Fruit fly (Drosophila melanogaster): ENCODE measurements around the gene CG11357.

The CG11357 gene

DNA sequence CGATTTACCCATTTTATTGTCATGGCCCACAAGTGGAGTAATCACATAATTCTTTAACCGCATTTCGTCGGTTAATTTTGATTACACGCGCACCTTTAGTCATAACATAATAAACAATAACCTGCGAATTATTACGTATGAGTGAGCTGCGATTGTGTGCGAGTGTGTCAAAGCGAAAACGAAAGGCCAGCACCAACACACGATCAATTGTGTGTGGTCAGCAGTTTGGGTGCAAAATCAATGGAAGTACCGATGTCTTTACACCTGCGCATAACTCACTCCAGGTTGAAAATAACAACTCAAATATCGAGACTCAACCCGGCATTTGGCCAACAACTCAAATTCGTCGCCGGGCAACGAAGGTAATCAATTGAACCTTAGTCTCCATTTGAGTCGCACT lies 7.4 kb upstream of the CG11357 start:
- no peak for TF ChIP-seq noc (tag; optimal IDR thresholded peaks at IDR 0.05)

DNA sequence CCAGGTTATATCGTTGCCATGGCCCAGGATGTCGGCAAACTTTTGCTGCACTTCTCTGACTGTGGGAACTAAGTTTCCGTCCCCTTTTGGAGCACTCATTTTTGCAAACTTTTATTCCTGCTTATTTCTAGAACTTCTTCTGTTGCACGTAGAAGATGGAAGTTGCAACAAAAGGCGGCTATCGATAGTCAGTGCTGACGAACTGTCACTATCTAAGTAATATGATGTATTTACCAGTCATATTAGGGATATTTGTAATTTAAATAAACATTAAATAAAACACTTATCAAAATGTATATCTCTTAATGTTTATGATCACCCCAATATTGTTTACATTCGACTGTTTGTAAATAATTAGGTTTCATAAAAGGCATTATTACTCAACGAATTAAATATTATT lies 781 bp upstream of the CG11357 start, which contains the start of gene CG32243:
Gene CG32243, minus strand, starts transcription at position 175 of the 400 bp plus-strand sequence.
- TF ChIP-seq noc (tag; optimal IDR thresholded peaks at IDR 0.05) = no peak

DNA sequence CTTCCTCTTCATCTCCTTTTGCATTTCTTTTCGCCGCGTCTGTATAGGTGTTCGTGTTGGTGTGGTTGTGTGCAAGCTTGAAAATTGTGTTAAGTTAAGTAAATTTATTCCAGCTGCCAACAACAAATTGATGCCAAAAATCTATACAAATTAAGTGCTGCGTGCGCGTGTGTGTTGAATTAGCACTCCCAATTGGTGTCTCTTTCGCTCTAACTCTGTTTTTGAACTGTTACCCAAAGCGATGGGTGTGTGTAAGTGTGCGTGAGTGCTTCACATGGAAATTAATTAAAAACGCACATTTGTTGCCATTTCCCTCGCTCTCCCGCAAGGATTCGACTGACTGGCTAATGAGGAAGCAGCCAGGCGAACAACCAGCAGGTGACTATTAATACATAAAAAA lies 679 bp downstream of the CG11357 start:
- TF ChIP-seq noc (tag; optimal IDR thresholded peaks at IDR 0.05) = no peak

DNA sequence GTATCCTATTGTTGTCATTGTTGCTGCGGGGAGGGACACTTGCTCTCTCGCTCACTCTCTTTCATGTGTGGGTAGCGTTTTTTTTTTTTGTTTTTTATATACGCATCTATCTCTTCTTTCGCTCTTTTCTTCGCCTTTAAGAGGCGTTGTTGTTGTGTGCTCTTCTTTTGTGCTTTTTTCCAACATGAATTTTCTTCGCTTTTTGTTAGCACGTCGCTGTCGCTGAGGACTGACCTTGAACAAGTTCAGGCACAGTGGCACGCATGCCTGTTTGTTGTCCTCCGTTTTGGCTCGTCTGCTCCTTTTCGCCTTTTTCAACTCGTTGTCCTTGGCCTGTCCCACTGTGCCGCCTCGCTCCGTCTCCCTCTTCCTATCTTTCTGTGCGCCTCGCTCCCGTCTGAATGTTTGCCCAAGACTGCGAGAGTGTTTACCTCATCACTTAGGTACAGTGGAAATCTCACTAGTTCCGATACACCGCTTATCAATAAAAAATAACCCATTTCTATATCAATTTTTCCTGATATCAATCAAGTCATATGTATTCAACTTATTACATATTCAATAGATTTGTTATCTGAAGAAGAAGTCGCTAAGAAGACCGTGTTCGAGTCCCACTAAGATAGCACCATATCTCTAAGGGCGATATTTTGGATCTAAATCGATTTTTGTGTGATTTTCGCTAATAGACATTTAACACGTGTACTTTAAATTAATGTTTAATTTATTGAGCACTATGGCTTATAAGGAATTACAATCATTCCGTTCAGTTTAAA lies 1.4 kb downstream of the CG11357 start:
- TF ChIP-seq noc (tag; optimal IDR thresholded peaks at IDR 0.05) = peak; percentile 34

DNA sequence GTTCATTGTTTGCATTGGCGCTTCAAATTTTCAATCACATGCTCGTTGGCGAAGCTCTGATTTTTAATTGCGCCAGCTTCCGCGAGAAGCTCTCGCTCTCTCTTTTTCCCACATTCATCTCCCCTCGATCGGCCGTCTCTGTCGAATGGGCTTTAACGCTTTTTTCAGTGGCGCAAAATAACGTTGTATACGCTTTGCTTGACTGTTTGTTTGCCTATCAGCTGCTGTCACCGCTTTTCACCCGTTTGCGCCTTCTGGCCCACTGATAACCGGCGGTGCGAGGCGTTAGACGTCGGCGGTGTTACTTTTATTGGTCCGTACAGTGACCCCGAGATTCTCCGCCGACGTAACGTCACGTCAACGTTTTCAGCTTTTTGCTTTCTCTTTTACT lies 2.0 kb downstream of the CG11357 start:
- no peak for TF ChIP-seq noc (tag; optimal IDR thresholded peaks at IDR 0.05)

DNA sequence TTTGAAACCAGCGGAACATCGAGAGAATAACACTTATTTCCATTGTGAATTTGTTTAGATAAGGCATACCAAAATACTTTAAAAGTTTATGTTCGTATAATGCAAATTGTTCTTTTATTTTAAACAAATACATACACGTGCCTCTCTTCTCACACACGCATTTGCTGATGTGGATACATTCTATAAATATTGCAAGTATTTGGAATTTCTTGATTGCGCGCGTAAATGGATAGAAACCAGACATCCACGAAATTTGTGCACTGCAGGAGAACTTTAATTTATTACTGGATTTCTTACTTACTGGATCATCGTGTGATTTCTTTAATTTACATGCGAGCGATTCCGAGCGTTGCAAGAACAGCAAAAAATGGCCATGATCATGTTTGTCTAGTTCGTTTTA lies 2.8 kb downstream of the CG11357 start:
- no peak for TF ChIP-seq noc (tag; optimal IDR thresholded peaks at IDR 0.05)

DNA sequence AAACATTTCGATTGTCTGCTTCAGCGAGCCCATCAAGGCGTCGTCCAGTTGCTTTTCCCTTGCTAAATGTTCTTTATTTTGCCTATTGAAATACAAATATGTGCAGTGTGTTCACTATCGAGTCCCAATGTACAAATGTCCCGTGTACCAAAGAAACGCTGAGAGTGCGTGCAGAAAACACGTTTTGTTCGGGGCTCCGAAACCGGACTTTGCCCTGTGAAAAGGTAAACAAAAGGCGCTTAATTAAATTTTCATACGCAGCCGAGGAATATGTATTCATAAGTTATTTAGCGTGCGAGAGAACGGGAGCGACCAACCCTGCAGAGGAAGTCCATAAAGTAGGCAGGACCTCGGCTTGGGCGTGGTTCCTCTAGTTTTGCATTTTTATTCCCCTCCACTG lies 3.3 kb downstream of the CG11357 start:
- no peak for TF ChIP-seq noc (tag; optimal IDR thresholded peaks at IDR 0.05)

DNA sequence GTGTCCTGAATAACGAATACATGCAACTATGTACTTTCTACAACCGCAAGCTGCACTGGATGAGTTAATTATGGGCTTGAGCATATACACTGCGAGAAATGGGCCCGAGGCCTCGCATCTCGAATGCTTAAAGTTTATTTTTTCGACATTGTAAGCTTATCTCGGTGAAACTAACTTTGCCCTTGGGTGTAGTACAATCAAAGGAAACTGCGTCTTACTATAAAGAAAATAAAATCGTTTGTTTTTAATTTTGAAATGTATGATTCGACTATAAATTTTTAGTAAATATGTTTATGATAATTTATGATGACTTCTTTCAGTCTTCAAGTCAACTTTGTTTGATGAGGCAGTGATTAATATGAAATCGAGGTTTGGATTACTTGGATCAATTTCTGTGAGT lies 3.9 kb downstream of the CG11357 start:
- no peak for TF ChIP-seq noc (tag; optimal IDR thresholded peaks at IDR 0.05)

DNA sequence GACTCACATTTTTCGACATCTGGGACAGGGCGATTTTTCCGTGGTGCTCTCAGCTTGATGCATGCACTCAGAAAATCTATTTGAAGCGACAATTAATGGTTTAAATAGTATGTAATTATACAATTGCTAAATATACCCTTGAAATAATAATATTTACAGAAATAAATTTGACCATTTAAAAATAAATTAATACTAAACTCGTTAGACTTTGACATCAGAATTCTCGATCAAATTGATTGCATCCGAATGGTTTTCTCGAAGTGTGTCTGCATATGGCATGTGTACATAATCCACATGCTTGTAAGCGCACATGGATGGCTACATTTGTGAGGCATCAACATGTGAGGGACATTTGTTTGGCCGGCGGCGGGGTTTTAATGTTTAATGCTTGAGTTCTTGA lies 4.8 kb downstream of the CG11357 start:
- no peak for TF ChIP-seq noc (tag; optimal IDR thresholded peaks at IDR 0.05)

DNA sequence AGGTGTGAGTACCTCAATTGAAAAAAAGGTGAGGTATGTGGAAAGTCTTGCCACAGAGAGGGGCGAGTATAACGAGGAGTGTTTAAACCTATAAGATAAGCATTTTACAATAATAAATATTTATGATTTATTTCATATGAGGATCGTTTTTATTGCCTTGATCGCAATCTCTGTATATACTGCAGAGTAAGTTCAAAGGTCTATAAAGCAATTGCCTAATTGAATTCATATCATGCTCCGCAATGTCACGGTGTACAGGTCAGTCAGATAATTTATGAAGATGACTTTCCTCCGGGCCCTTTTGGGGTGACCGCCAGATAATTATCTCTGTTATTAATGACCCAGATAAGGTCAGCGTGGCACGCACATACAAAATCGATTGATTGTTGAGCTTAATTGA lies 6.5 kb downstream of the CG11357 start:
- TF ChIP-seq noc (tag; optimal IDR thresholded peaks at IDR 0.05) = no peak

DNA sequence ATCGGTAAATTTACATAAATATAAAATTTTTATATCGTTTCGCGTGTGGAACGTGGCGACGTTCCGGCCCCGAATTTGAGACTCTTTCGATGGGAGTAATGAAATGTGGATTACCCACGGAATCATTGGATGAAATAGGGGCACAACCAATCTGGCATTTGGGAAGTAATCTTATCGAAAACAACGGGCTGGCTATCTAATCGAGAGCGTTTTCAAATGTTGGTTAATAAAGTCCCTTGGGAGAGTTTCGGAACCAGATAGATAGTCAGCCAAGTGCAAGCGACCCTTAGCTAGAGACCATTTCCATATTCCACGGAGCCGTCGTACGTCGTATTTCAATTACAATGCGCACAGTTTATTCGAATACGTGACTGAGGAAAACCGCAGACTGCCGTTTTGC lies 7.5 kb downstream of the CG11357 start:
- no peak for TF ChIP-seq noc (tag; optimal IDR thresholded peaks at IDR 0.05)

DNA sequence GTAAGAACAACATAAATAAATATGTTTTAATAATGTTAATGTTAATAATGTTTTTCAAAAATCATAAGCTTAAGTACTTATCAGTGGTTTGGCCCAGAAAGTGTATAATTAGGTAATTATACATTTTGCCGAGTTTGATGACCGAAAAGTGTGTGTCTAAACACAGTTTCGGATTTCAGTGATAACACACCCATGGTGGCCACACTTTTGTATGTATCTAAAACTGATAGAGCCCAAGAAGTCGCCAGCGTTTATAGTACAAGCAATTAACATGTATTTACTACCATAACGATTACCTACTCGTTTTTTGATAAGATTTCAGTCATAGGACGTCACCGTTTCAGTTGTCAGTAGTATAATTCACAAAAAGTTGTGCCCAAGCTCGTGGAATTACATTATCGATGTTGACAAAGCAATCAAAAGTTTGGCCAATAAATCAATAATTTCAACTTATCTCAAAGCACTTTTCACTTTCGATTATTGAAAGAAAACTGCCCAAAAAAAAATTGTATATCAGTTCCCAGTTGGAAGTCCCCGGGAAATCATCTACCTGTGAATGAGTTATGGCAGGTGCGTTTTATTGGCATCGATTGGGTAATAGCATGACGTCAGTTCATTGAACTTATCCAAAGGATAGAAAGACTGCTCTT lies 8.4 kb downstream of the CG11357 start:
- TF ChIP-seq noc (tag; optimal IDR thresholded peaks at IDR 0.05) = peak; percentile 7

DNA sequence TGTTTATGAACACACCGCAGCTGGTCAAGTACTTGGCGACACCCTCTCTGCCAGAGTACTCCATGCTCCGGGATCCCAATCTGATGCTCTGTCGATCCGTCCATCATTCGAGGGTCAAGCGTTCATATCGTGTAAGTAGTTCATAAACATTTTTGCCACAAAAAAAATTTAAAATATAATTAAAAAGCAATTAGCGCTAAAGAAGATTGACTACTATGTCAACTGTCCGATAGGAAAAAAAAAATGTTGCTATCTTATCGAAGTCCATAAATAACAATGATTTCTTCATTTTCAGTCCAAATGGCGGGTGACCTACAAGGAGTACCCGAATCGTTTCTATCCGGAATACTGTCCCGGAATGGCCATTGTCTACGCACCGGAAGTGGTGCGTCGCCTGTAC lies 10.0 kb downstream of the CG11357 start:
- no peak for TF ChIP-seq noc (tag; optimal IDR thresholded peaks at IDR 0.05)

DNA sequence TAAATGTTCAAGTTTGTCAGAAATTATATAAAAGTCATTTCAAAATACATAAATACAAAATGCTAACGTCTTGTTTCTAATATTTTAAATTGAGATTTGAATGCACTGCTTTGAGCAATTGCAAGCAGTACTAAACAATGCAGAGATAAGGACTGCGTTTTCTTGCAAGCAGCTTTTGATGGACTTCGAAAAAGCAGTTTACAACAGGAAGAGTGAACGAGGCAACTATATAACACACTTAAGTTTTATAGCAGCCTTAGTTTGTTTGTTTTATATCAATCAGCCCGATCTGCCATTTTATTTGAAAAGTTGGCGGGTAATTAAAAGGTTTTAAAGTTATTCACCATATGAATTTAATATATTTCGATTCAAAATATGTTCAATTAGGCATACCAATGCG lies 11.5 kb downstream of the CG11357 start:
- no peak for TF ChIP-seq noc (tag; optimal IDR thresholded peaks at IDR 0.05)

DNA sequence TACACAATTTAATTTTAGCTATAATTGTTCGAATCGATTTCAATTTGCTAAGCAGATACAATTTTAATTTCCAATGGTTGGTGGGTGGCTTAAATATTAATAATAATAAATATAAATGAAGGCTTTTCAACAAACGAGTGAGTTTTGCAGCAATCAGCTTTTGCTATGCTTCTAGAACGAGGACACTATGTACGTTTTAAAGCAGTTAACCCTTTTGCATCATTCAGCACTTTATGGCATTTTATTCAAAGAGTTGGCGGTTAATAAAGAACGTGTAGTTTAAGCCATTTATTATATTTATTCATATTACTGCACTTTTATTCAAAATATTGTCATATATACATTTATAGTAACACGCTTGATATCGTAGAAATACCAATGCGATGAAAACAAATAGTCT lies 12.4 kb downstream of the CG11357 start:
- TF ChIP-seq noc (tag; optimal IDR thresholded peaks at IDR 0.05) = no peak

DNA sequence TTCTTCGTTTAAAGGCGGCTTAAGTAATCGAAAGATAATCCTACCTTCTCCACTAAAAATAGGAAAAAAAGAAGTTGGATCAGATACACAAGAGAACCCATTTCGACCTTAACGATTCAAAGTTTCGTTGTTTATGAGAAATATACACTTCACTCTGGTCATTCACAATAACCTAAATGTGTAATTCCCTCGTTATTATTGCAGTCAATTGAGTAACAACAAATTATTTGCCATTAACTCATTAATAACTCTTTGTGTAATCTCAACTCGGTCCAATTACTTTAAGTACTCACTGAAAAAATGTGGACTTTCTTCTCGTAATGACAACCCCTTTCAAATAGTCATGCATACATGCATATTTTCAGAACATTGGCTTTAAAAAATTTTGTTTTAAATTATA lies 13.3 kb downstream of the CG11357 start, which contains the start of gene CG33777:
Gene CG33777, minus strand, starts transcription at position 101 of the 400 bp plus-strand sequence.
- TF ChIP-seq noc (tag; optimal IDR thresholded peaks at IDR 0.05) = no peak

DNA sequence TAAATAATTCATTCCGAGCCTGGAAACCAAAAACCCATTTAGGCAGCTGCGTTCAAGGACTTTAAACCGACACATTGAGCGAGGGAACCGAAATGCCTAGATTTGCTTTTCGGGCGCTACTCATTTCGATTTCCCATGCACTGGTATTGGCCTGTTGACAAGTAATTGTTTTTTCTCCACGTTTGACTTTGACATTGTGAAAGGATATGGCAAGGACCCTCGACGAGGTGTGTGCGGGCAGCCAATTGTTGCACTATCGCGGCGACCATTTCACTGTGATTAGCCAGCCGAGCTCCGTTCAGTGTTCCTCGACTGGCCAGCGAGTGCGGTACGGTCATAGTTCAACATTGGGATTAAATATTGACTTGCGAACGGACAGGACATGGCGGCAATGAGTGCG lies 13.9 kb downstream of the CG11357 start, which contains the start of gene CG42540:
Gene CG42540, plus strand, starts transcription at position 301 of the 400 bp plus-strand sequence.
- TF ChIP-seq noc (tag; optimal IDR thresholded peaks at IDR 0.05) = no peak
